Worm (Caenorhabditis elegans) whole organism, early embryonic: ENCODE measurements around the gene R02F2.8.

ENCODE experiments used
- B0310.2 ChIP-seq: sonication (generic microtip); optimal IDR thresholded peaks from 2 replicates; lab custom pipeline; 2016; ENCODE audit warnings: mild to moderate bottlenecking, missing genetic modification characterization, missing compliant biosample characterization
- aly-1 ChIP-seq: sonication (generic microtip); optimal IDR thresholded peaks from 2 replicates; lab custom pipeline; 2016; ENCODE audit warnings: missing genetic modification characterization, missing compliant biosample characterization
- hnd-1 ChIP-seq: sonication (generic microtip); optimal IDR thresholded peaks from 2 replicates; lab custom pipeline; 2016; ENCODE audit warnings: missing genetic modification characterization, missing compliant biosample characterization
- pes-1 ChIP-seq: fragments of 200-800 bp; sonication (Bioruptor generic); IDR thresholded peaks from 2 replicates; pipeline ENCODE4 v1.3.6; 2022; ENCODE audit warnings: missing genetic modification reagents, missing genetic modification characterization, missing compliant biosample characterization

DNA sequence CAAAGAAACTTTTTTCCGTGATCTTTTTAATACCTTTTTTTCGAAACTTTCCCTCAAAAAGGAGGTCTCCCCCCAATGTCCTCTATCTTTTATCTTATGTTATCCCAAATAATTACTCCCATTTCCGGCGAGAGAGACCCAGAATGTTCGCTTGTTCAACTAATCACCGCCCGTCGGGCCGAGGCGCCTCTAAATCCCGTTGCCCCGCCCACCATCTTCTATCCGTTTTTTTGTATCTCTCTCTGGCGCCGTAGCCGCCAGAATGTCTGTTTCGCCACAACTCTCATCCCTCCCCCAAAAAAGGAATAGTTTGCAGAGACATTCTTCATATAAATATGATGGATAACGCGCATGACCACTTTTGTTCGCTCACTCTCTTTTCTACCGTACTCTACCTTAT lies 22.4 kb downstream of the R02F2.8 start:
- TF ChIP-seq hnd-1 (tag; lab: Kevin White, UChicago) (no peak), B0310.2 (tag; lab: Kevin White, UChicago) (no peak), aly-1 (tag; lab: Kevin White, UChicago) (no peak), pes-1 (no peak; the same call in 1 of the 2 replicates)
